Fruit fly (Drosophila melanogaster) whole organism, embryonic: Measurements from ENCODE around the gene CG5639.

Experiments used
- ATbp ChIP-seq: fragments of 200-800 bp; sonication (Bioruptor generic); optimal IDR thresholded peaks from 2 replicates; lab custom pipeline; 2017; ENCODE audit warnings: missing biosample characterization, mild to moderate bottlenecking, missing genetic modification characterization, missing genetic modification reagents
- Asciz ChIP-seq: fragments of 200-800 bp; sonication (Bioruptor generic); optimal IDR thresholded peaks from 2 replicates; lab custom pipeline; 2017; ENCODE audit warnings: missing biosample characterization, mild to moderate bottlenecking, missing genetic modification characterization, missing genetic modification reagents
- BEAF-32 ChIP-seq: fragments of 200-800 bp; sonication (Bioruptor generic); optimal IDR thresholded peaks from 3 replicates; lab custom pipeline; 2017; ENCODE audit warnings: missing biosample characterization, missing genetic modification characterization, mild to moderate bottlenecking, moderate library complexity, missing genetic modification reagents
- BtbVII ChIP-seq: fragments of 200-800 bp; sonication (Bioruptor generic); optimal IDR thresholded peaks from 3 replicates; lab custom pipeline; 2017; ENCODE audit warnings: missing biosample characterization, mild to moderate bottlenecking, missing genetic modification characterization
- CG10654 ChIP-seq: fragments of 200-800 bp; sonication (Bioruptor generic); optimal IDR thresholded peaks from 2 replicates; lab custom pipeline; 2016; ENCODE audit warnings: missing biosample characterization, missing genetic modification characterization
- CG11504 ChIP-seq: fragments of 200-800 bp; sonication (Bioruptor generic); optimal IDR thresholded peaks from 3 replicates; lab custom pipeline; 2019; ENCODE audit warnings: missing biosample characterization, mild to moderate bottlenecking, missing genetic modification characterization, moderate library complexity
- CG14860 ChIP-seq: fragments of 200-800 bp; sonication (Bioruptor generic); IDR thresholded peaks from 3 replicates; pipeline ENCODE4 v1.3.6; 2022; ENCODE audit warnings: missing biosample characterization, missing genetic modification characterization; ENCODE audit not compliant: partially characterized antibody
- CG15073 ChIP-seq: fragments of 200-800 bp; sonication (Bioruptor generic); optimal IDR thresholded peaks from 2 replicates; lab custom pipeline; 2016; ENCODE audit warnings: missing biosample characterization, missing genetic modification characterization
- CG15601 ChIP-seq: fragments of 200-800 bp; sonication (Bioruptor generic); optimal IDR thresholded peaks from 3 replicates; lab custom pipeline; 2019; ENCODE audit warnings: missing biosample characterization, mild to moderate bottlenecking, missing genetic modification characterization, moderate library complexity
- CG1602 ChIP-seq: fragments of 200-800 bp; sonication (Bioruptor generic); optimal IDR thresholded peaks from 3 replicates; lab custom pipeline; 2016; ENCODE audit warnings: missing biosample characterization, missing genetic modification characterization
- CG16815 ChIP-seq: fragments of 200-800 bp; sonication (Bioruptor generic); optimal IDR thresholded peaks from 3 replicates; lab custom pipeline; 2017; ENCODE audit warnings: missing biosample characterization, mild to moderate bottlenecking, missing genetic modification characterization
- CG17612 ChIP-seq: fragments of 200-800 bp; sonication (Bioruptor generic); IDR thresholded peaks from 2 replicates; pipeline ENCODE4 v1.3.6; 2022; ENCODE audit warnings: missing biosample characterization, missing genetic modification characterization
- CG18764 ChIP-seq: fragments of 200-800 bp; sonication (Bioruptor generic); optimal IDR thresholded peaks from 3 replicates; lab custom pipeline; 2016; ENCODE audit warnings: missing biosample characterization, missing genetic modification characterization
- CG30403 ChIP-seq: fragments of 200-800 bp; sonication (Bioruptor generic); optimal IDR thresholded peaks from 3 replicates; lab custom pipeline; 2016; ENCODE audit warnings: missing biosample characterization, missing genetic modification characterization
- CG3838 ChIP-seq: fragments of 200-800 bp; sonication (Bioruptor generic); optimal IDR thresholded peaks from 3 replicates; lab custom pipeline; 2016; ENCODE audit warnings: missing biosample characterization, missing genetic modification characterization
- CG3847 ChIP-seq: fragments of 200-800 bp; sonication (Bioruptor generic); IDR thresholded peaks from 2 replicates; pipeline ENCODE4 v1.3.6; 2022; ENCODE audit warnings: missing biosample characterization, missing genetic modification characterization
- CG4282 ChIP-seq: fragments of 200-800 bp; sonication (Bioruptor generic); optimal IDR thresholded peaks from 2 replicates; lab custom pipeline; 2016; ENCODE audit warnings: missing biosample characterization, missing genetic modification characterization
- CG4404 ChIP-seq: fragments of 200-800 bp; sonication (Bioruptor generic); IDR thresholded peaks from 2 replicates; pipeline ENCODE4 v1.3.6; 2022; ENCODE audit warnings: missing biosample characterization, missing genetic modification characterization
- CG5180 ChIP-seq: fragments of 200-800 bp; sonication (Bioruptor generic); optimal IDR thresholded peaks from 3 replicates; lab custom pipeline; 2017; ENCODE audit warnings: missing biosample characterization, missing genetic modification characterization, mild to moderate bottlenecking, moderate library complexity, missing genetic modification reagents
- CG6854 ChIP-seq: fragments of 200-800 bp; sonication (Bioruptor generic); optimal IDR thresholded peaks from 3 replicates; lab custom pipeline; 2017; ENCODE audit warnings: missing biosample characterization, mild to moderate bottlenecking, missing genetic modification characterization
- CG7357 ChIP-seq: fragments of 200-800 bp; sonication (Bioruptor generic); IDR thresholded peaks from 3 replicates; pipeline ENCODE4 v1.3.6; 2022; ENCODE audit warnings: missing biosample characterization, missing genetic modification characterization
- CG9797 ChIP-seq: fragments of 200-800 bp; sonication (Bioruptor generic); optimal IDR thresholded peaks from 3 replicates; lab custom pipeline; 2018; ENCODE audit warnings: missing biosample characterization, mild to moderate bottlenecking, missing genetic modification characterization
- CG9817 ChIP-seq: fragments of 200-800 bp; sonication (Bioruptor generic); optimal IDR thresholded peaks from 2 replicates; lab custom pipeline; 2018; ENCODE audit warnings: missing biosample characterization, mild to moderate bottlenecking, missing genetic modification characterization, moderate library complexity
- D19A ChIP-seq: fragments of 200-800 bp; optimal IDR thresholded peaks from 3 replicates; lab custom pipeline; 2019; ENCODE audit warnings: missing biosample characterization, mild to moderate bottlenecking, missing genetic modification characterization, moderate library complexity
- Dbx ChIP-seq: fragments of 200-800 bp; sonication (Bioruptor generic); IDR thresholded peaks from 3 replicates; pipeline ENCODE4 v1.3.6; 2022; ENCODE audit warnings: missing biosample characterization, missing genetic modification characterization
- Drgx ChIP-seq: fragments of 200-800 bp; sonication (Bioruptor generic); IDR thresholded peaks from 2 replicates; pipeline ENCODE4 v1.3.6; 2022; ENCODE audit warnings: missing biosample characterization, missing genetic modification characterization
- H15 ChIP-seq: fragments of 200-800 bp; sonication (Bioruptor generic); IDR thresholded peaks from 3 replicates; pipeline ENCODE4 v1.3.6; 2022; ENCODE audit warnings: missing biosample characterization, missing genetic modification characterization
- Hr51 ChIP-seq, 2 experiments: fragments of 200-800 bp; sonication (Bioruptor generic); optimal IDR thresholded peaks; 2 replicates in 1 of 2; 3 replicates in 1 of 2; lab custom pipeline; 2016 to 2018; ENCODE audit warnings: missing biosample characterization in 2 of 2, missing genetic modification characterization in 2 of 2, mild to moderate bottlenecking in 1 of 2, moderate library complexity in 1 of 2
- MBD-R2 ChIP-seq: fragments of 200-800 bp; sonication (Bioruptor generic); IDR thresholded peaks from 2 replicates; pipeline ENCODE4 v1.3.6; 2022; ENCODE audit warnings: missing biosample characterization, missing genetic modification characterization
- Max ChIP-seq: fragments of 200-800 bp; sonication (Bioruptor generic); optimal IDR thresholded peaks from 2 replicates; lab custom pipeline; 2016; ENCODE audit warnings: missing biosample characterization, mild to moderate bottlenecking, missing genetic modification characterization
- Vsx1 ChIP-seq: fragments of 200-800 bp; sonication (Bioruptor generic); optimal IDR thresholded peaks from 2 replicates; lab custom pipeline; 2017; ENCODE audit warnings: missing biosample characterization, mild to moderate bottlenecking, missing genetic modification characterization, missing genetic modification reagents
- ash1 ChIP-seq: fragments of 200-800 bp; sonication (Bioruptor generic); optimal IDR thresholded peaks from 2 replicates; lab custom pipeline; 2018; ENCODE audit warnings: missing biosample characterization, mild to moderate bottlenecking, missing genetic modification characterization
- cato ChIP-seq: fragments of 200-800 bp; sonication (Bioruptor generic); optimal IDR thresholded peaks from 2 replicates; lab custom pipeline; 2016; ENCODE audit warnings: missing biosample characterization, missing genetic modification characterization, borderline replicate concordance
- dmrt99B ChIP-seq: fragments of 200-800 bp; sonication (Bioruptor generic); optimal IDR thresholded peaks from 2 replicates; lab custom pipeline; 2018; ENCODE audit warnings: missing biosample characterization, mild to moderate bottlenecking, missing genetic modification characterization, moderate library complexity
- ewg ChIP-seq: fragments of 200-800 bp; sonication (Bioruptor generic); optimal IDR thresholded peaks from 3 replicates; lab custom pipeline; 2017; ENCODE audit warnings: mild to moderate bottlenecking, missing biosample characterization, missing genetic modification reagents, missing genetic modification characterization
- exex ChIP-seq: fragments of 200-800 bp; sonication (Bioruptor generic); optimal IDR thresholded peaks from 4 replicates; lab custom pipeline; 2018; ENCODE audit warnings: missing biosample characterization, mild to moderate bottlenecking, missing genetic modification characterization, moderate library complexity
- ham ChIP-seq: fragments of 200-800 bp; sonication (Bioruptor generic); IDR thresholded peaks from 2 replicates; pipeline ENCODE4 v1.3.6; 2022; ENCODE audit warnings: missing biosample characterization, missing genetic modification characterization
- her ChIP-seq: fragments of 200-800 bp; sonication (Bioruptor generic); optimal IDR thresholded peaks from 2 replicates; lab custom pipeline; 2016; ENCODE audit warnings: missing biosample characterization, missing genetic modification characterization
- jumu ChIP-seq: fragments of 200-800 bp; sonication (Bioruptor generic); optimal IDR thresholded peaks from 3 replicates; lab custom pipeline; 2016; ENCODE audit warnings: missing biosample characterization, missing genetic modification characterization
- kay ChIP-seq: fragments of 200-800 bp; sonication (Bioruptor generic); optimal IDR thresholded peaks from 2 replicates; lab custom pipeline; 2016; ENCODE audit warnings: missing biosample characterization, missing genetic modification characterization
- lmd ChIP-seq: fragments of 200-800 bp; sonication (Bioruptor generic); IDR thresholded peaks from 2 replicates; pipeline ENCODE4 v1.3.6; 2022; ENCODE audit warnings: missing biosample characterization, missing genetic modification characterization
- lola ChIP-seq, 3 experiments: fragments of >200 bp in 2 of 3; fragments of 200-800 bp in 1 of 3; sonication (Bioruptor generic) in 1 of 3; optimal IDR thresholded peaks; 2 replicates each; lab custom pipeline; 2017 to 2019; ENCODE audit warnings: missing biosample characterization in 3 of 3, missing genetic modification characterization in 3 of 3, mild to moderate bottlenecking in 1 of 3, moderate library complexity in 1 of 3
- mam ChIP-seq: fragments of 200-800 bp; sonication (Bioruptor generic); optimal IDR thresholded peaks from 3 replicates; lab custom pipeline; 2016; ENCODE audit warnings: missing biosample characterization, missing genetic modification characterization
- nerfin-1 ChIP-seq: fragments of 200-800 bp; sonication (Bioruptor generic); optimal IDR thresholded peaks from 3 replicates; lab custom pipeline; 2019; ENCODE audit warnings: missing biosample characterization, mild to moderate bottlenecking, missing genetic modification characterization, moderate library complexity
- phol ChIP-seq: fragments of 200-800 bp; sonication (Bioruptor generic); optimal IDR thresholded peaks from 3 replicates; lab custom pipeline; 2018; ENCODE audit warnings: missing biosample characterization, mild to moderate bottlenecking, missing genetic modification characterization, moderate library complexity
- sens ChIP-seq: fragments of 200-800 bp; sonication (Bioruptor generic); peaks from one replicate; lab custom pipeline; 2016; ENCODE audit warnings: missing biosample characterization, missing genetic modification characterization
- slou ChIP-seq: fragments of 200-800 bp; sonication (Bioruptor generic); optimal IDR thresholded peaks from 3 replicates; lab custom pipeline; 2016; ENCODE audit warnings: missing biosample characterization, missing genetic modification characterization
- tna ChIP-seq: fragments of 200-800 bp; sonication (Bioruptor generic); IDR thresholded peaks from 2 replicates; pipeline ENCODE4 v1.3.6; 2022; ENCODE audit warnings: missing biosample characterization, missing genetic modification characterization; ENCODE audit not compliant: partially characterized antibody

The CG5639 gene

DNA sequence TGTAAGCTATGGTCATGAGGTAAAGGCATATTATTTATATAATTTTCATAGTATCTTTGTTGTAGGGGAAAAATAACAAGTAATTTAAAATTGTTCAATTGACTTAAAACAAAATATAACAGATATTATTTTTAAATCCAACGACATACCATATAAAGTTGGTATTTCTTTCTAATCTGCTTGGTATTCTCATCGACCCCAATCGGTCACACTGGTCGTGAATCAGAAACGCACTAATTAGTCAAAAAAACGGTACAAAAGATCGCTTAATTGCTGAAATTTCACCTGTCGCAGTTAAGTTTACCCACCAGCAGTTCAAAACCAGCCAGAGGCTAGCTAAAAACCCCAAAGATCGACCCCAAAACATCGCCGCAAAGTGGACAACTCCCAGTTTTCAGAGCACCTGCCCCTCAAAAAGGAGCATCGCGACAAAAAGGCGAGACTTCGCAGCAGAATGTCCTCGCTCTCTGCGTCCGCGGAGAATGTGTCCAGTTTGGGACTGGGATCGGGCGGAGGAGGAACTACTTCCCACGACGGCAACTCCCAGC lies 13.2 kb downstream of the CG5639 start, which contains the start of gene pins (continued):
- TF ChIP-seq H15 (GFP tag; lab: Robert Waterston, UW) (no peak), ham (GFP tag; lab: Robert Waterston, UW) (no peak), CG11504 (tag; lab: Kevin White, UChicago) (no peak), D19A (tag; lab: Kevin White, UChicago) (no peak), Dbx (GFP tag; lab: Robert Waterston, UW) (no peak), CG14860 (GFP tag; lab: Robert Waterston, UW) (0 out of 3 replicates have a peak, but pooled peaks have one; percentile 7), nerfin-1 (tag; lab: Kevin White, UChicago) (no peak), CG9817 (no peak), CG9797 (GFP tag; lab: Kevin White, UChicago) (peak; percentile 28), CG30403 (GFP tag; lab: Kevin White, UChicago) (no peak), tna (no peak), dmrt99B (tag; lab: Kevin White, UChicago) (no peak), BEAF-32 (GFP tag; lab: Kevin White, UChicago) (no peak), CG15601 (tag; lab: Kevin White, UChicago) (no peak), exex (tag; lab: Kevin White, UChicago) (no peak), kay (GFP tag; lab: Kevin White, UChicago) (peak; percentile 37), BtbVII (GFP tag; lab: Kevin White, UChicago) (no peak), ewg (GFP tag; lab: Kevin White, UChicago) (no peak), Vsx1 (GFP tag; lab: Kevin White, UChicago) (peak; percentile 4), CG7357 (GFP tag; lab: Robert Waterston, UW) (no peak), lola (GFP tag; optimal IDR thresholded peaks at IDR 0.05; lab: Kevin White, UChicago) (no peak), ATbp (GFP tag; lab: Kevin White, UChicago) (no peak), MBD-R2 (GFP tag; lab: Robert Waterston, UW) (peak; percentile 41)

DNA sequence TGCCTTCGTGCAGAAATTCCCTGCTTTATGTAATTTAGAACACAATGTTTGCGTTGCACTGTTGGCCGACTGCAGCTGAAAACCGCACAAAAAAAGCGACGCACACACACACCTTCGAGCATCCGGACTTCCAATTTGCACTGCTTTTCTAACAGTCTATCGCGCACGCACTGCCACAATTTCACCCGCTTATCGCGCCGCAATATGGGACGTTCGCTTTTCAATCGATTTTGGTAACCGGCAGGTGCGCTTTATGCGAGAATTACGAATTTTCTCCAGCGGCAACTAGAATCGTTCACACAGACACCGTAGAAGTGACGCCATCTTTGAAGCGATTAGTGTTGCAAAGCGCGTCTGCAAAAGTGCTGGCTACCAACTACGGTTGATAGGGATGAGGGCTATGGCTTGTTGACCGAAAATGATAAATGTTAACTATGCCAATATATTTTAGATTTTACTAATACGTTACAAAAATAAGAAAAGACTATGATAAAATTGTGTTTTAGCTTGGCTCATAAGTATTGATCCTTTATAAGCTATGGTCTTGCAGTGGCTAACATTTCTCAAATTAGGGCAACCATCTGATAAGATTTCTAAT lies 13.9 kb downstream of the CG5639 start, which contains the start of gene wdb:
wdb (minus strand) TSS at position 352 of the 598 bp plus-strand sequence.
- no peak for TF ChIP-seq CG17612 (GFP tag; lab: Robert Waterston, UW)
- TF ChIP-seq CG4282 (GFP tag; lab: Kevin White, UChicago), result no peak
- peak in 1 of 2 experiments; percentile 27 for TF ChIP-seq Hr51 (GFP tag; optimal IDR thresholded peaks at IDR 0.05; lab: Kevin White, UChicago)
- TF ChIP-seq CG6854, result no peak
- TF ChIP-seq Asciz, result no peak
- TF ChIP-seq CG18764 (GFP tag; lab: Kevin White, UChicago), result no peak
- no peak for TF ChIP-seq lola (GFP tag; optimal IDR thresholded peaks at IDR 0.05; lab: Kevin White, UChicago)
- peak; percentile 9 for TF ChIP-seq slou
- TF ChIP-seq Drgx (GFP tag; lab: Robert Waterston, UW), result no peak
- no peak for TF ChIP-seq her (GFP tag; lab: Kevin White, UChicago)
- peak; percentile 25 for TF ChIP-seq CG10654 (GFP tag; lab: Kevin White, UChicago)
- TF ChIP-seq CG4404 (GFP tag; lab: Robert Waterston, UW), result no peak
- TF ChIP-seq CG16815, result peak; percentile 16
- TF ChIP-seq lmd (GFP tag; lab: Robert Waterston, UW), result no peak
- no peak for TF ChIP-seq cato (GFP tag; lab: Kevin White, UChicago)
- TF ChIP-seq CG5180 (GFP tag; lab: Kevin White, UChicago), result no peak
- TF ChIP-seq dmrt99B (tag; lab: Kevin White, UChicago), result peak; percentile 38
- no peak for TF ChIP-seq ash1 (GFP tag; lab: Kevin White, UChicago)
- peak; percentile 26 for TF ChIP-seq jumu (GFP tag; lab: Kevin White, UChicago)
- no peak for TF ChIP-seq Max (GFP tag; lab: Kevin White, UChicago)
- peak; percentile 81 for TF ChIP-seq sens
- no peak for TF ChIP-seq CG3838 (GFP tag; lab: Kevin White, UChicago)
- TF ChIP-seq CG15073, result no peak
- peak; percentile 5 for TF ChIP-seq CG1602 (GFP tag; lab: Kevin White, UChicago)
- no peak for TF ChIP-seq CG3847
- TF ChIP-seq mam (GFP tag; lab: Kevin White, UChicago), result peak; percentile 78
- TF ChIP-seq phol (tag; lab: Kevin White, UChicago), result peak; percentile 100
